Fruit fly (Drosophila melanogaster) whole organism, embryonic: ENCODE measurements around the gene CG6628.

Experiments used
- CG12071 ChIP-seq: fragments of 200-800 bp; sonication (Bioruptor generic); optimal IDR thresholded peaks from 3 replicates; lab custom pipeline; 2018; ENCODE audit warnings: missing biosample characterization, mild to moderate bottlenecking, missing genetic modification characterization
- CG1233 ChIP-seq: fragments of 200-800 bp; sonication (Bioruptor generic); optimal IDR thresholded peaks from 4 replicates; lab custom pipeline; 2018; ENCODE audit warnings: missing biosample characterization, mild to moderate bottlenecking, missing genetic modification characterization
- CG13287 ChIP-seq: fragments of 200-800 bp; sonication (Bioruptor generic); IDR thresholded peaks from 2 replicates; pipeline ENCODE4 v1.3.6; 2022; ENCODE audit warnings: missing biosample characterization, missing genetic modification characterization; ENCODE audit not compliant: partially characterized antibody
- CG14441 ChIP-seq: fragments of 200-800 bp; sonication (Bioruptor generic); IDR thresholded peaks from 2 replicates; pipeline ENCODE4 v1.3.6; 2022; ENCODE audit warnings: missing biosample characterization, missing genetic modification characterization
- CG14667 ChIP-seq: fragments of 200-800 bp; sonication (Bioruptor generic); IDR thresholded peaks from 2 replicates; pipeline ENCODE4 v1.3.6; 2022; ENCODE audit warnings: missing biosample characterization, missing genetic modification characterization
- CG15269 ChIP-seq: fragments of 200-800 bp; sonication (Bioruptor generic); optimal IDR thresholded peaks from 2 replicates; lab custom pipeline; 2018; ENCODE audit warnings: missing biosample characterization, mild to moderate bottlenecking, missing genetic modification characterization, moderate library complexity
- CG1529 ChIP-seq: fragments of 200-800 bp; sonication (Bioruptor generic); optimal IDR thresholded peaks from 3 replicates; lab custom pipeline; 2018; ENCODE audit warnings: missing biosample characterization, missing genetic modification characterization
- CG15696 ChIP-seq: fragments of 200-800 bp; sonication (Bioruptor generic); optimal IDR thresholded peaks from 2 replicates; lab custom pipeline; 2019; ENCODE audit warnings: missing biosample characterization, mild to moderate bottlenecking, missing genetic modification characterization, moderate library complexity
- CG18476 ChIP-seq: fragments of 200-800 bp; sonication (Bioruptor generic); optimal IDR thresholded peaks from 2 replicates; lab custom pipeline; 2016; ENCODE audit warnings: missing biosample characterization, mild to moderate bottlenecking, missing genetic modification characterization
- CG2875 ChIP-seq: fragments of 200-800 bp; sonication (Bioruptor generic); optimal IDR thresholded peaks from 2 replicates; lab custom pipeline; 2017; ENCODE audit warnings: missing biosample characterization, mild to moderate bottlenecking, missing genetic modification characterization, missing genetic modification reagents
- CG30431 ChIP-seq: fragments of 200-800 bp; sonication (Bioruptor generic); optimal IDR thresholded peaks from 2 replicates; lab custom pipeline; 2017; ENCODE audit warnings: missing biosample characterization, missing genetic modification characterization
- CG32772 ChIP-seq: fragments of 200-800 bp; sonication (Bioruptor generic); IDR thresholded peaks from 2 replicates; pipeline ENCODE4 v1.3.6; 2022; ENCODE audit warnings: missing biosample characterization, missing genetic modification characterization
- CG3407 ChIP-seq: fragments of 200-800 bp; sonication (Bioruptor generic); optimal IDR thresholded peaks from 2 replicates; lab custom pipeline; 2018; ENCODE audit warnings: missing biosample characterization, mild to moderate bottlenecking, missing genetic modification characterization
- CG3726 ChIP-seq: fragments of 200-800 bp; sonication (Bioruptor generic); IDR thresholded peaks from 3 replicates; pipeline ENCODE4, ENCODE4 v1.3.6; 2022; ENCODE audit warnings: missing biosample characterization, missing genetic modification characterization
- CG6254 ChIP-seq: fragments of 200-800 bp; sonication (Bioruptor generic); optimal IDR thresholded peaks from 3 replicates; lab custom pipeline; 2017; ENCODE audit warnings: mild to moderate bottlenecking, missing biosample characterization, missing genetic modification reagents, missing genetic modification characterization
- CG6654 ChIP-seq: fragments of 200-800 bp; sonication (Bioruptor generic); optimal IDR thresholded peaks from 2 replicates; lab custom pipeline; 2017; ENCODE audit warnings: missing biosample characterization, mild to moderate bottlenecking, missing genetic modification characterization
- CG7839 ChIP-seq: fragments of 200-800 bp; sonication (Bioruptor generic); optimal IDR thresholded peaks from 3 replicates; lab custom pipeline; 2018; ENCODE audit warnings: missing biosample characterization, mild to moderate bottlenecking, missing genetic modification characterization, moderate library complexity
- CG8478 ChIP-seq: fragments of >200 bp; optimal IDR thresholded peaks from 2 replicates; lab custom pipeline; 2018
- Chrac-16 ChIP-seq: fragments of 200-800 bp; sonication (Bioruptor generic); optimal IDR thresholded peaks from 3 replicates; lab custom pipeline; 2016; ENCODE audit warnings: missing biosample characterization, missing genetic modification characterization
- D ChIP-seq, 2 experiments: fragments of 200-800 bp in 1 of 2; fragments of >200 bp in 1 of 2; sonication (Bioruptor generic) in 1 of 2; optimal IDR thresholded peaks; 2 replicates in 1 of 2; 3 replicates in 1 of 2; lab custom pipeline; 2017; ENCODE audit warnings: mild to moderate bottlenecking in 1 of 2, missing biosample characterization in 1 of 2, missing genetic modification characterization in 1 of 2, missing genetic modification reagents in 1 of 2
- Drgx ChIP-seq: fragments of 200-800 bp; sonication (Bioruptor generic); IDR thresholded peaks from 2 replicates; pipeline ENCODE4 v1.3.6; 2022; ENCODE audit warnings: missing biosample characterization, missing genetic modification characterization
- Fer3 ChIP-seq: fragments of 200-800 bp; sonication (Bioruptor generic); optimal IDR thresholded peaks from 2 replicates; lab custom pipeline; 2018; ENCODE audit warnings: missing biosample characterization, mild to moderate bottlenecking, missing genetic modification characterization, moderate library complexity
- Med ChIP-seq: fragments of 200-800 bp; sonication (Bioruptor generic); peaks from one replicate; lab custom pipeline; 2016; ENCODE audit warnings: missing biosample characterization, missing genetic modification characterization, mild to moderate bottlenecking, inconsistent platforms, moderate library complexity
- NfI ChIP-seq: fragments of 200-800 bp; sonication (Bioruptor generic); optimal IDR thresholded peaks from 3 replicates; lab custom pipeline; 2018; ENCODE audit warnings: missing biosample characterization, mild to moderate bottlenecking, missing genetic modification characterization, moderate library complexity
- Poxn ChIP-seq: fragments of 200-800 bp; sonication (Bioruptor generic); IDR thresholded peaks from 2 replicates; pipeline ENCODE4 v1.3.6; 2022; ENCODE audit warnings: missing biosample characterization, missing genetic modification characterization
- Scr ChIP-seq: fragments of 200-800 bp; sonication (Bioruptor generic); IDR thresholded peaks from 2 replicates; pipeline ENCODE4 v1.3.6; 2022; ENCODE audit warnings: missing biosample characterization, missing genetic modification characterization; ENCODE audit not compliant: partially characterized antibody
- Sin3A ChIP-seq: fragments of >200 bp; optimal IDR thresholded peaks from 2 replicates; lab custom pipeline; 2018
- Six4 ChIP-seq: fragments of 200-800 bp; sonication (Bioruptor generic); optimal IDR thresholded peaks from 2 replicates; lab custom pipeline; 2016; ENCODE audit warnings: missing biosample characterization, missing genetic modification characterization
- Taf1 ChIP-seq: fragments of 200-800 bp; sonication (Bioruptor generic); IDR thresholded peaks from 2 replicates; pipeline ENCODE4 v1.3.6; 2022; ENCODE audit warnings: missing biosample characterization, missing genetic modification characterization
- Trl ChIP-seq, 3 experiments: fragments of >200 bp in 2 of 3; fragments of 200-800 bp in 1 of 3; sonication (Bioruptor generic) in 1 of 3; optimal IDR thresholded peaks; 2 replicates in 1 of 3; 3 replicates in 2 of 3; lab custom pipeline; 2016 to 2017; ENCODE audit warnings: missing biosample characterization in 1 of 3, missing genetic modification characterization in 1 of 3
- al ChIP-seq: fragments of 200-800 bp; sonication (Bioruptor generic); IDR thresholded peaks from 2 replicates; pipeline ENCODE4 v1.3.6; 2022; ENCODE audit warnings: missing biosample characterization, missing genetic modification characterization
- bigmax ChIP-seq: fragments of 200-800 bp; sonication (Bioruptor generic); optimal IDR thresholded peaks from 2 replicates; lab custom pipeline; 2018; ENCODE audit warnings: missing biosample characterization, mild to moderate bottlenecking, missing genetic modification characterization
- cad ChIP-seq: fragments of >200 bp; optimal IDR thresholded peaks from 2 replicates; lab custom pipeline; 2017; ENCODE audit warnings: missing biosample characterization, missing genetic modification characterization
- chinmo ChIP-seq: fragments of 200-800 bp; sonication (Bioruptor generic); IDR thresholded peaks from 4 replicates; pipeline ENCODE4 v1.3.6; 2022; ENCODE audit warnings: missing biosample characterization, missing genetic modification characterization; ENCODE audit not compliant: partially characterized antibody
- chn ChIP-seq: fragments of 200-800 bp; sonication (Bioruptor generic); optimal IDR thresholded peaks from 2 replicates; lab custom pipeline; 2016; ENCODE audit warnings: missing biosample characterization, missing genetic modification characterization
- croc ChIP-seq: fragments of 200-800 bp; sonication (Bioruptor generic); conservative IDR thresholded peaks from 3 replicates; pipeline ENCODE4 v1.3.6; 2022; ENCODE audit warnings: missing biosample characterization, missing genetic modification characterization
- danr ChIP-seq: fragments of 200-800 bp; sonication (Bioruptor generic); IDR thresholded peaks from 2 replicates; pipeline ENCODE4 v1.3.6; 2022; ENCODE audit warnings: missing biosample characterization, missing genetic modification characterization
- exex ChIP-seq: fragments of 200-800 bp; sonication (Bioruptor generic); optimal IDR thresholded peaks from 4 replicates; lab custom pipeline; 2018; ENCODE audit warnings: missing biosample characterization, mild to moderate bottlenecking, missing genetic modification characterization, moderate library complexity
- fd64A ChIP-seq: fragments of 200-800 bp; sonication (Bioruptor generic); optimal IDR thresholded peaks from 3 replicates; lab custom pipeline; 2018; ENCODE audit warnings: missing biosample characterization, mild to moderate bottlenecking, missing genetic modification characterization
- klu ChIP-seq: fragments of 200-800 bp; sonication (Bioruptor generic); IDR thresholded peaks from 2 replicates; pipeline ENCODE4 v1.3.6; 2022; ENCODE audit warnings: missing biosample characterization, missing genetic modification characterization
- pum ChIP-seq: fragments of 200-800 bp; sonication (Bioruptor generic); optimal IDR thresholded peaks from 2 replicates; lab custom pipeline; 2016; ENCODE audit warnings: missing biosample characterization, missing genetic modification characterization
- ranshi ChIP-seq: fragments of 200-800 bp; sonication (Bioruptor generic); IDR thresholded peaks from 2 replicates; pipeline ENCODE4 v1.3.6; 2022; ENCODE audit warnings: missing biosample characterization, missing genetic modification characterization
- sc ChIP-seq, 3 experiments: fragments of >200 bp in 2 of 3; fragments of 200-800 bp in 1 of 3; sonication (Bioruptor generic) in 1 of 3; optimal IDR thresholded peaks; 2 replicates in 2 of 3; 3 replicates in 1 of 3; lab custom pipeline; 2017; ENCODE audit warnings: mild to moderate bottlenecking in 1 of 3, missing biosample characterization in 1 of 3, missing genetic modification characterization in 1 of 3, missing genetic modification reagents in 1 of 3
- shn ChIP-seq: fragments of 200-800 bp; sonication (Bioruptor generic); optimal IDR thresholded peaks from 3 replicates; lab custom pipeline; 2016; ENCODE audit warnings: missing biosample characterization, missing genetic modification characterization
- so ChIP-seq: fragments of 200-800 bp; sonication (Bioruptor generic); IDR thresholded peaks from 3 replicates; pipeline ENCODE4 v1.3.6; 2022; ENCODE audit warnings: missing biosample characterization, missing genetic modification characterization
- ssp ChIP-seq: fragments of 200-800 bp; sonication (Bioruptor generic); IDR thresholded peaks from 2 replicates; pipeline ENCODE4 v1.3.6; 2022; ENCODE audit warnings: missing biosample characterization, missing genetic modification characterization
- toy ChIP-seq: fragments of 200-800 bp; sonication (Bioruptor generic); IDR thresholded peaks from 2 replicates; pipeline ENCODE4 v1.3.6; 2022; ENCODE audit warnings: missing biosample characterization, missing genetic modification characterization
- unpg ChIP-seq: fragments of 200-800 bp; sonication (Bioruptor generic); optimal IDR thresholded peaks from 3 replicates; lab custom pipeline; 2018; ENCODE audit warnings: missing biosample characterization, mild to moderate bottlenecking, missing genetic modification characterization, moderate library complexity
- usp ChIP-seq: fragments of >200 bp; optimal IDR thresholded peaks from 2 replicates; lab custom pipeline; 2017; ENCODE audit warnings: missing biosample characterization, missing genetic modification characterization

CG6628 gene

dm6 chr3L:10206226-10206968 is 39.6 kb upstream of the CG6628 start (continued):
- TF ChIP-seq CG3726 (GFP tag; lab: Robert Waterston, UW) (0 out of 3 replicates have a peak, but pooled peaks have one; percentile 51), CG7839 (tag; lab: Kevin White, UChicago) (peak; percentile 64), CG30431 (no peak), ssp (GFP tag; lab: Robert Waterston, UW) (peak; percentile 45; the same call in 1 of the 2 replicates), cad (no peak), Drgx (no peak), fd64A (GFP tag; lab: Kevin White, UChicago) (no peak), pum (peak; percentile 7), Six4 (peak; percentile 45), NfI (GFP tag; lab: Kevin White, UChicago) (no peak), Scr (GFP tag; lab: Robert Waterston, UW) (no peak), CG14667 (GFP tag; lab: Robert Waterston, UW) (no peak), CG15696 (tag; lab: Kevin White, UChicago) (no peak), klu (GFP tag; lab: Robert Waterston, UW) (no peak), sc (optimal IDR thresholded peaks at IDR 0.05; lab: Kevin White, UChicago) (no peak), sc (GFP tag; optimal IDR thresholded peaks at IDR 0.05; lab: Kevin White, UChicago) (peak; percentile 19), toy (GFP tag; lab: Robert Waterston, UW) (no peak), exex (tag; lab: Kevin White, UChicago) (no peak), croc (peak; percentile 37; the same call in 2 of the 3 replicates), Trl (optimal IDR thresholded peaks at IDR 0.05; lab: Kevin White, UChicago) (no peak), Trl (GFP tag; optimal IDR thresholded peaks at IDR 0.05; lab: Kevin White, UChicago) (no peak), so (GFP tag; lab: Robert Waterston, UW) (no peak), al (GFP tag; lab: Robert Waterston, UW) (no peak), CG6254 (GFP tag; lab: Kevin White, UChicago) (peak; percentile 34), CG8478 (no peak), chinmo (no peak), CG15269 (peak; percentile 39), ranshi (GFP tag; lab: Robert Waterston, UW) (peak; percentile 41), CG2875 (peak; percentile 57), Sin3A (lab: Kevin White, UChicago) (no peak), CG32772 (GFP tag; lab: Robert Waterston, UW) (peak; percentile 34; the same call in 1 of the 2 replicates), Taf1 (GFP tag; lab: Robert Waterston, UW) (no peak), D (optimal IDR thresholded peaks at IDR 0.05; lab: Kevin White, UChicago) (no peak), D (GFP tag; optimal IDR thresholded peaks at IDR 0.05; lab: Kevin White, UChicago) (peak; percentile 49), Fer3 (tag; lab: Kevin White, UChicago) (peak; percentile 40), Chrac-16 (GFP tag; lab: Kevin White, UChicago) (no peak), usp (GFP tag; lab: Kevin White, UChicago) (no peak), shn (no peak), CG13287 (GFP tag; lab: Robert Waterston, UW) (no peak), CG6654 (GFP tag; lab: Kevin White, UChicago) (peak; percentile 26), CG3407 (GFP tag; lab: Kevin White, UChicago) (peak; percentile 39), CG18476 (GFP tag; lab: Kevin White, UChicago) (peak; percentile 1), CG1233 (GFP tag; lab: Kevin White, UChicago) (peak; percentile 48), CG14441 (GFP tag; lab: Robert Waterston, UW) (no peak), bigmax (GFP tag; lab: Kevin White, UChicago) (no peak), unpg (GFP tag; lab: Kevin White, UChicago) (peak; percentile 64), Med (GFP tag; lab: Kevin White, UChicago) (peak; percentile 50), danr (GFP tag; lab: Robert Waterston, UW) (no peak), chn (no peak), CG12071 (GFP tag; lab: Kevin White, UChicago) (no peak), CG1529 (peak; percentile 50), Poxn (GFP tag; lab: Robert Waterston, UW) (no peak)
